Fruit fly (Drosophila melanogaster) whole organism: Measurements from ENCODE around the gene GV1.

ENCODE experiments used
- CG8478 ChIP-seq: fragments of >200 bp; optimal IDR thresholded peaks from 2 replicates; lab custom pipeline; 2018; ENCODE audit warnings: inconsistent platforms
- Dll ChIP-seq: fragments of >200 bp; optimal IDR thresholded peaks from 2 replicates; lab custom pipeline; 2017
- EcR ChIP-seq, 2 experiments: fragments of >200 bp; optimal IDR thresholded peaks; 2 replicates each; lab custom pipeline; 2017; ENCODE audit warnings: missing biosample characterization in 2 of 2, missing genetic modification characterization in 2 of 2, missing genetic modification reagents in 2 of 2
- psq ChIP-seq: fragments of >200 bp; optimal IDR thresholded peaks from 2 replicates; lab custom pipeline; 2017
- usp ChIP-seq: fragments of >200 bp; optimal IDR thresholded peaks from 2 replicates; lab custom pipeline; 2017; ENCODE audit warnings: missing biosample characterization, missing genetic modification characterization, mixed read lengths

DNA sequence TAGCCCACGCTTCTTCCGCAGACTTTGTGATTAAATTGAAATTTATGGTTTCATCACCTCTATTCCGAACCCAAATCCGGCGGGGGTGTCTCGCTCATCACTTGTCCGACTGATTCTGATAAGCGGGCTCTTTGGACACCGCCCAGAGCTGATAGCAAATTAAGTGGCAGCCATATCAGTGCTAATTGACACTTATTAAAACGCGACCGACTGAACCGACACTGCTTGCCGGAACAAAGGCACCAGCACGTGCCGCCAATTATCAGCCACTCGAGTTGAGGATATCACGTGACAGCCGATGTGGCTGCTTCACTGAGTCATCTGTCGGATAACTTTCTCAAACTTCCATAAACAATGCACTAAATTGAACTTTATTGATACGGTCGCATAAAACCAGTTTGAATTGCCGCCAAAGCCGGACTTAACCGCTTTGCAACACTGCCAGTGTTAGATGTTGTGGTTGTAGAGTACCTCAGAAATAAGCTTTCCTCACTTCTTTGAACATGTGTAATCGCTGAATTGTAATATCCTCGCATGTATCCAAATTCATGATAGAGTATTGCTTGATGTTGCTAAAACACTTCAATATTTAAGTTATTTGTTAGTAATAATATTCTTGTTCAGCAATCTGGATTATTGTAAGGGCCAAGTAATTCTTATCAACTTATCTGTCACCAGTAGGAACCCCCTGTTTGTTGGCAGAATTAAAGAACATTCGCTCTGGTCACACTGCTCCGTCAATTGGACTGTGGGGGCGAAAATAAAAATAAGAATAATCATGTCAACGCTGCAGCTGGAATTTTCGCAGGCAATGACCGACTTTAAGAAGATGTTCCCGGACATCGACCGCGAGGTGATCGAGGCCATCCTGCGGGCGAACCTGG lies 46.3 kb downstream of the GV1 start, which contains the start of gene CG12024:
- TF ChIP-seq usp (GFP tag; lab: Kevin White, UChicago) (no peak), EcR (GFP tag; optimal IDR thresholded peaks at IDR 0.05; lab: Kevin White, UChicago) (no peak), CG8478 (lab: Kevin White, UChicago) (no peak), Dll (lab: Kevin White, UChicago) (no peak), psq (lab: Kevin White, UChicago) (no peak)
